Worm (Caenorhabditis elegans) whole organism, early embryonic: ENCODE data around the gene F43C11.12.

Experiments used
- B0310.2 ChIP-seq: sonication (generic microtip); optimal IDR thresholded peaks from 2 replicates; lab custom pipeline; 2016; ENCODE audit warnings: mild to moderate bottlenecking, missing genetic modification characterization, missing compliant biosample characterization
- F13C5.2 ChIP-seq: sonication (generic microtip); optimal IDR thresholded peaks from 2 replicates; lab custom pipeline; 2017; ENCODE audit warnings: mild to moderate bottlenecking, missing genetic modification characterization, inconsistent platforms, missing compliant biosample characterization
- aly-1 ChIP-seq: sonication (generic microtip); optimal IDR thresholded peaks from 2 replicates; lab custom pipeline; 2016; ENCODE audit warnings: missing genetic modification characterization, missing compliant biosample characterization
- ama-1 ChIP-seq: fragments of 150-350 bp; optimal IDR thresholded peaks from 2 replicates; lab custom pipeline; 2014
- ceh-13 ChIP-seq: fragments of 200-800 bp; sonication (Bioruptor generic); optimal IDR thresholded peaks from 2 replicates; lab custom pipeline; 2018; ENCODE audit warnings: mild to moderate bottlenecking, missing genetic modification characterization, missing compliant biosample characterization
- ceh-36 ChIP-seq: sonication (generic microtip); optimal IDR thresholded peaks from 2 replicates; lab custom pipeline; 2016; ENCODE audit warnings: missing genetic modification characterization, inconsistent platforms, missing compliant biosample characterization
- ets-7 ChIP-seq: sonication (generic microtip); optimal IDR thresholded peaks from 2 replicates; lab custom pipeline; 2016; ENCODE audit warnings: missing genotype, missing genetic modification characterization, missing compliant biosample characterization
- flt-1 ChIP-seq: fragments of 200-800 bp; sonication (Bioruptor generic); IDR thresholded peaks from 2 replicates; pipeline ENCODE4 v1.3.6; 2022; ENCODE audit warnings: missing genetic modification characterization, missing compliant biosample characterization
- hmbx-1 ChIP-seq: sonication (generic microtip); optimal IDR thresholded peaks from 2 replicates; lab custom pipeline; 2016; ENCODE audit warnings: mild to moderate bottlenecking, missing genetic modification characterization, missing compliant biosample characterization
- hmg-4 ChIP-seq: fragments of 200-800 bp; sonication (Bioruptor generic); optimal IDR thresholded peaks from 2 replicates; lab custom pipeline; 2018; ENCODE audit warnings: mild to moderate bottlenecking, missing genetic modification characterization, missing compliant biosample characterization
- hnd-1 ChIP-seq: sonication (generic microtip); optimal IDR thresholded peaks from 2 replicates; lab custom pipeline; 2016; ENCODE audit warnings: missing genetic modification characterization, missing compliant biosample characterization
- pes-1 ChIP-seq: fragments of 200-800 bp; sonication (Bioruptor generic); IDR thresholded peaks from 2 replicates; pipeline ENCODE4 v1.3.6; 2022; ENCODE audit warnings: missing genetic modification reagents, missing genetic modification characterization, missing compliant biosample characterization
- scrt-1 ChIP-seq: fragments of 200-800 bp; sonication (Bioruptor generic); IDR thresholded peaks from 2 replicates; pipeline ENCODE4 v1.3.6; 2022; ENCODE audit warnings: missing genetic modification characterization, missing compliant biosample characterization
- sea-1 ChIP-seq: fragments of 200-800 bp; sonication (Bioruptor generic); conservative IDR thresholded peaks from 2 replicates; pipeline ENCODE4 v1.3.6; 2022; ENCODE audit warnings: missing genetic modification characterization, missing compliant biosample characterization
- tbx-11 ChIP-seq: fragments of 200-800 bp; sonication (Bioruptor generic); IDR thresholded peaks from 2 replicates; pipeline ENCODE4 v1.3.6; 2022; ENCODE audit warnings: missing genetic modification characterization, missing compliant biosample characterization
- tbx-37 ChIP-seq: fragments of 200-800 bp; sonication (Bioruptor generic); conservative IDR thresholded peaks from 2 replicates; pipeline ENCODE4 v1.3.6; 2022; ENCODE audit warnings: missing genetic modification reagents, missing genetic modification characterization, missing compliant biosample characterization
- tra-4 ChIP-seq: sonication (generic microtip); optimal IDR thresholded peaks from 2 replicates; lab custom pipeline; 2017; ENCODE audit warnings: missing genetic modification characterization, missing compliant biosample characterization

Gene F43C11.12

DNA sequence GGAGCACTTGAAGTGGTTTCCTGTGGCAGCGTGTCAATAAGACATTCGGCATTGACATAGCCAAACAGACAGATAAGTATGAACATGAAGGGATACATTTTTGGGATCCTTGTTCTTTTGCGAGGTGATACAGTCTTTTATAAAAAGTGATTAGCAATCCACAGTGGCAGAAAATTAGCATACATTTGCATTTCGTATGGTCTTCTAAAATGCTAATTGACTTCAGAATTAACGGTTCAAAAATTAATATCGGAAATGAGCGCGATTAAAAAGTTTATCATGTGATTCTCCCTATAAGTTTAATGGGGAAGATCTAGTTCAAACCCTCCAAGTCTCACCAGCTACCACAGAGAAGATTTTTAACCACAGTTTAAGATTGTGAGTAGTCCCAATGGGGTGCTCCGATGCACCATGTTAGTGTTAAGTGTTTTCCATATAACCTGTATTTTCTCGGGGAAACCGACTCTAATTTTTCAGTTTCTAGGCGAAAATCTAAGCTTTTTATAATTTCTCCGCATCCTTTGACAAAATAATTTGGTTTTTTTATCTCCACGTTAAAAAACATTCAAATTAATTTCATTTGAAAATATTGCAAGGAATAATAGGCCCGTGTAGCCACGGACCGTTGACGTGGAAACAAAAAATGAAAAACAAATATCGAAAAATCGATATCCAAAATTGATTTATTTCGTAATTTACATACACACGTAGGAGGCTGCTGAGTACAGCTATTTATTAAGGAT, at the start of gene F43C11.12, which contains the start of gene F16G10.5:
Gene F43C11.12 (minus strand): TSS at position 101 of the 743 bp plus-strand sequence.
Gene F16G10.5 (plus strand): TSS at position 693 of the 743 bp plus-strand sequence.
- no peak for TF ChIP-seq tbx-37 (GFP tag; lab: Robert Waterston, UW)
- TF ChIP-seq tra-4 (tag; lab: Kevin White, UChicago), result no peak
- no peak for TF ChIP-seq ama-1 (lab: Kevin White, UChicago)
- TF ChIP-seq tbx-11, result no peak
- TF ChIP-seq sea-1 (GFP tag; lab: Robert Waterston, UW), result no peak

- TF ChIP-seq B0310.2 (tag; lab: Kevin White, UChicago) (no peak), hnd-1 (tag; lab: Kevin White, UChicago) (no peak), ceh-13 (GFP tag; lab: Kevin White, UChicago) (no peak), hmbx-1 (tag; lab: Kevin White, UChicago) (no peak), tra-4 (tag; lab: Kevin White, UChicago) (no peak), aly-1 (tag; lab: Kevin White, UChicago) (no peak), tbx-11 (no peak), ama-1 (lab: Kevin White, UChicago) (no peak), sea-1 (GFP tag; lab: Robert Waterston, UW) (no peak), ets-7 (no peak), pes-1 (GFP tag; lab: Robert Waterston, UW) (no peak), hmg-4 (GFP tag; lab: Kevin White, UChicago) (no peak), ceh-36 (no peak), scrt-1 (GFP tag; lab: Robert Waterston, UW) (no peak), flt-1 (no peak)
Measured at ce11 chrII:2415439-2415838, 48.9 kb upstream of the F43C11.12 start, which contains the start of gene fbxa-4. Gene fbxa-4 (minus strand): TSS chrII:2415531.

- no peak for TF ChIP-seq scrt-1 (GFP tag; lab: Robert Waterston, UW)
- TF ChIP-seq hmbx-1 (tag; lab: Kevin White, UChicago), result no peak
- TF ChIP-seq ceh-36, result no peak
- TF ChIP-seq tbx-37 (GFP tag; lab: Robert Waterston, UW), result no peak
- TF ChIP-seq flt-1, result no peak
- TF ChIP-seq ama-1 (lab: Kevin White, UChicago), result no peak
- no peak for TF ChIP-seq ceh-13 (GFP tag; lab: Kevin White, UChicago)
- TF ChIP-seq ets-7, result no peak
Measured at ce11 chrII:2412649-2413048, 46.1 kb upstream of the F43C11.12 start, which contains the start of gene fbxa-182. Gene fbxa-182 (minus strand): TSS chrII:2412749.

- TF ChIP-seq hmbx-1 (tag; lab: Kevin White, UChicago) (no peak), hnd-1 (tag; lab: Kevin White, UChicago) (no peak), ceh-36 (no peak), pes-1 (GFP tag; lab: Robert Waterston, UW) (no peak)
Measured at ce11 chrII:2411555-2411954, 45.0 kb upstream of the F43C11.12 start.

DNA sequence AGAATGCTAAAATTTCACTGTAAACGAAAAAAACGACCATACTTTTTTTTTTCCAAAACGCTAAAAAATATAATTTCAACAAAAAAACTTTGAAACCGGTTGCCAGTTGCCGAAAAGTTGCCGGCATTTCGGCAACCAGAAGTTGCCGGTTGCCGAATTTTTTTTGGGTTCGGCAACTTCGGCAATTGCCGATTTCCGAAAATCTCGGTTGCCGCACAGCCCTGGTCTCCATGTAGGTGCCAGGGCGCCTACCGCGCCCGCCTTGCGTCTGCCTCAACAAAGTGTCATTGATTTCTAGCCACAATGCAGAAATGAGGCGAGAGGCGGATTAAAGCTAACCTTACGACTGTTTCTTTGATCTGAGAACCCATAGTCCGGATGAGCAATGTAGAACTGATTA, 44.6 kb upstream of the F43C11.12 start:
- TF ChIP-seq ceh-13 (GFP tag; lab: Kevin White, UChicago), result no peak
- TF ChIP-seq tbx-11, result no peak
- TF ChIP-seq aly-1 (tag; lab: Kevin White, UChicago), result no peak
- TF ChIP-seq hnd-1 (tag; lab: Kevin White, UChicago), result no peak
- no peak for TF ChIP-seq ama-1 (lab: Kevin White, UChicago)
- TF ChIP-seq B0310.2 (tag; lab: Kevin White, UChicago), result no peak
- no peak for TF ChIP-seq pes-1 (GFP tag; lab: Robert Waterston, UW)
- TF ChIP-seq sea-1 (GFP tag; lab: Robert Waterston, UW), result no peak
- no peak for TF ChIP-seq ets-7
- no peak for TF ChIP-seq scrt-1 (GFP tag; lab: Robert Waterston, UW)
- no peak for TF ChIP-seq tra-4 (tag; lab: Kevin White, UChicago)
- TF ChIP-seq hmbx-1 (tag; lab: Kevin White, UChicago), result no peak
- TF ChIP-seq F13C5.2, result no peak
- TF ChIP-seq tbx-37 (GFP tag; lab: Robert Waterston, UW), result no peak
- TF ChIP-seq flt-1, result no peak
- no peak for TF ChIP-seq hmg-4 (GFP tag; lab: Kevin White, UChicago)
- TF ChIP-seq ceh-36, result no peak

ce11 chrII:2403984-2404383, 37.5 kb upstream of the F43C11.12 start, which contains the start of gene F16G10.1:
Gene F16G10.1 (plus strand): TSS chrII:2404284.
- TF ChIP-seq ets-7 (no peak), tbx-37 (GFP tag; lab: Robert Waterston, UW) (no peak), tra-4 (tag; lab: Kevin White, UChicago) (no peak), ceh-13 (GFP tag; lab: Kevin White, UChicago) (no peak), ceh-36 (no peak), hnd-1 (tag; lab: Kevin White, UChicago) (no peak), B0310.2 (tag; lab: Kevin White, UChicago) (no peak), ama-1 (lab: Kevin White, UChicago) (no peak), pes-1 (GFP tag; lab: Robert Waterston, UW) (no peak), sea-1 (GFP tag; lab: Robert Waterston, UW) (no peak), hmg-4 (GFP tag; lab: Kevin White, UChicago) (no peak), scrt-1 (GFP tag; lab: Robert Waterston, UW) (no peak), tbx-11 (no peak)

ce11 chrII:2399810-2400209, 33.3 kb upstream of the F43C11.12 start:
- TF ChIP-seq tra-4 (tag; lab: Kevin White, UChicago) (no peak), ets-7 (no peak)

- TF ChIP-seq hmg-4 (GFP tag; lab: Kevin White, UChicago), result no peak
- no peak for TF ChIP-seq ceh-13 (GFP tag; lab: Kevin White, UChicago)
- no peak for TF ChIP-seq ceh-36
- TF ChIP-seq ama-1 (lab: Kevin White, UChicago), result no peak
- no peak for TF ChIP-seq ets-7
- no peak for TF ChIP-seq F13C5.2
- no peak for TF ChIP-seq flt-1
- TF ChIP-seq aly-1 (tag; lab: Kevin White, UChicago), result no peak
- TF ChIP-seq B0310.2 (tag; lab: Kevin White, UChicago), result no peak
- no peak for TF ChIP-seq tra-4 (tag; lab: Kevin White, UChicago)
- TF ChIP-seq scrt-1 (GFP tag; lab: Robert Waterston, UW), result no peak
- no peak for TF ChIP-seq hnd-1 (tag; lab: Kevin White, UChicago)
- no peak for TF ChIP-seq pes-1 (GFP tag; lab: Robert Waterston, UW)
- TF ChIP-seq tbx-37 (GFP tag; lab: Robert Waterston, UW), result no peak
Measured at ce11 chrII:2398884-2399283, 32.4 kb upstream of the F43C11.12 start, which contains the start of gene F16G10.14. Gene F16G10.14 (minus strand): TSS chrII:2398984.
